Fruit fly (Drosophila melanogaster) whole organism, embryonic: Measurements from ENCODE around the gene CG16985.
A peak's percentile ranks its signal among the peaks of the same experiment; 100 is the strongest.

Experiments
- ATbp ChIP-seq: fragments of 200-800 bp; sonication (Bioruptor generic); optimal IDR thresholded peaks from 2 replicates; lab custom pipeline; 2017; ENCODE audit warnings: missing biosample characterization, mild to moderate bottlenecking, missing genetic modification characterization, missing genetic modification reagents
- Adf1 ChIP-seq: fragments of 200-800 bp; sonication (Bioruptor generic); IDR thresholded peaks from 2 replicates; pipeline ENCODE4 v1.3.6; 2022; ENCODE audit warnings: missing biosample characterization, missing genetic modification characterization
- CG10565 ChIP-seq: fragments of 200-800 bp; sonication (Bioruptor generic); optimal IDR thresholded peaks from 3 replicates; lab custom pipeline; 2016; ENCODE audit warnings: missing biosample characterization, mild to moderate bottlenecking, missing genetic modification characterization
- CG10654 ChIP-seq: fragments of 200-800 bp; sonication (Bioruptor generic); optimal IDR thresholded peaks from 2 replicates; lab custom pipeline; 2016; ENCODE audit warnings: missing biosample characterization, missing genetic modification characterization
- CG12071 ChIP-seq: fragments of 200-800 bp; sonication (Bioruptor generic); optimal IDR thresholded peaks from 3 replicates; lab custom pipeline; 2018; ENCODE audit warnings: missing biosample characterization, mild to moderate bottlenecking, missing genetic modification characterization
- CG14441 ChIP-seq: fragments of 200-800 bp; sonication (Bioruptor generic); IDR thresholded peaks from 2 replicates; pipeline ENCODE4 v1.3.6; 2022; ENCODE audit warnings: missing biosample characterization, missing genetic modification characterization
- CG1602 ChIP-seq: fragments of 200-800 bp; sonication (Bioruptor generic); optimal IDR thresholded peaks from 3 replicates; lab custom pipeline; 2016; ENCODE audit warnings: missing biosample characterization, missing genetic modification characterization
- CG18599 ChIP-seq: fragments of 200-800 bp; sonication (Bioruptor generic); optimal IDR thresholded peaks from 3 replicates; lab custom pipeline; 2017; ENCODE audit warnings: missing biosample characterization, missing genetic modification characterization, mild to moderate bottlenecking, moderate library complexity, missing genetic modification reagents
- CG18764 ChIP-seq: fragments of 200-800 bp; sonication (Bioruptor generic); optimal IDR thresholded peaks from 3 replicates; lab custom pipeline; 2016; ENCODE audit warnings: missing biosample characterization, missing genetic modification characterization
- CG31441 ChIP-seq: fragments of 200-800 bp; sonication (Bioruptor generic); IDR thresholded peaks from 2 replicates; pipeline ENCODE4 v1.3.6; 2022; ENCODE audit warnings: missing biosample characterization, missing genetic modification characterization
- CG3407 ChIP-seq: fragments of 200-800 bp; sonication (Bioruptor generic); optimal IDR thresholded peaks from 2 replicates; lab custom pipeline; 2018; ENCODE audit warnings: missing biosample characterization, mild to moderate bottlenecking, missing genetic modification characterization
- CG34376 ChIP-seq: fragments of 200-800 bp; sonication (Bioruptor generic); optimal IDR thresholded peaks from 2 replicates; lab custom pipeline; 2018; ENCODE audit warnings: missing biosample characterization, mild to moderate bottlenecking, missing genetic modification characterization
- CG3847 ChIP-seq: fragments of 200-800 bp; sonication (Bioruptor generic); IDR thresholded peaks from 2 replicates; pipeline ENCODE4 v1.3.6; 2022; ENCODE audit warnings: missing biosample characterization, missing genetic modification characterization
- CG6813 ChIP-seq: fragments of 200-800 bp; sonication (Bioruptor generic); optimal IDR thresholded peaks from 2 replicates; lab custom pipeline; 2017; ENCODE audit warnings: missing biosample characterization, missing genetic modification characterization, mild to moderate bottlenecking, moderate library complexity, missing genetic modification reagents
- CG7372 ChIP-seq: fragments of 200-800 bp; sonication (Bioruptor generic); IDR thresholded peaks from 2 replicates; pipeline ENCODE4 v1.3.6; 2022; ENCODE audit warnings: missing biosample characterization, missing genetic modification characterization
- CG8281 ChIP-seq: fragments of 200-800 bp; sonication (Bioruptor generic); optimal IDR thresholded peaks from 2 replicates; lab custom pipeline; 2018; ENCODE audit warnings: missing biosample characterization, mild to moderate bottlenecking, missing genetic modification characterization, moderate library complexity
- Chrac-16 ChIP-seq: fragments of 200-800 bp; sonication (Bioruptor generic); optimal IDR thresholded peaks from 3 replicates; lab custom pipeline; 2016; ENCODE audit warnings: missing biosample characterization, missing genetic modification characterization
- Eip74EF ChIP-seq, 2 experiments: fragments of 200-800 bp in 1 of 2; fragments of >200 bp in 1 of 2; sonication (Bioruptor generic) in 1 of 2; optimal IDR thresholded peaks; 2 replicates each; lab custom pipeline; 2017 to 2019; ENCODE audit warnings: missing biosample characterization in 2 of 2, missing genetic modification characterization in 2 of 2, mild to moderate bottlenecking in 1 of 2, moderate library complexity in 1 of 2
- Fer1 ChIP-seq: fragments of 200-800 bp; sonication (Bioruptor generic); optimal IDR thresholded peaks from 2 replicates; lab custom pipeline; 2017; ENCODE audit warnings: missing biosample characterization, mild to moderate bottlenecking, missing genetic modification characterization
- Hsf ChIP-seq: fragments of 200-800 bp; sonication (Bioruptor generic); optimal IDR thresholded peaks from 3 replicates; lab custom pipeline; 2016; ENCODE audit warnings: missing biosample characterization, missing genetic modification characterization
- Med ChIP-seq: fragments of 200-800 bp; sonication (Bioruptor generic); peaks from one replicate; lab custom pipeline; 2016; ENCODE audit warnings: missing biosample characterization, missing genetic modification characterization, mild to moderate bottlenecking, inconsistent platforms, moderate library complexity
- Mrtf ChIP-seq: fragments of 200-800 bp; sonication (Bioruptor generic); IDR thresholded peaks from 3 replicates; pipeline ENCODE4 v1.3.6; 2022; ENCODE audit warnings: missing biosample characterization, missing genetic modification characterization
- Rfx ChIP-seq: fragments of 200-800 bp; sonication (Bioruptor generic); IDR thresholded peaks from 2 replicates; pipeline ENCODE4 v1.3.6; 2022; ENCODE audit warnings: missing biosample characterization, missing genetic modification characterization
- Side ChIP-seq: fragments of 200-800 bp; sonication (Bioruptor generic); optimal IDR thresholded peaks from 2 replicates; lab custom pipeline; 2016; ENCODE audit warnings: missing biosample characterization, missing genetic modification characterization
- Usf ChIP-seq: fragments of 200-800 bp; sonication (Bioruptor generic); optimal IDR thresholded peaks from 2 replicates; lab custom pipeline; 2017; ENCODE audit warnings: missing genotype, missing biosample characterization, missing genetic modification characterization
- Xbp1 ChIP-seq: fragments of 200-800 bp; sonication (Bioruptor generic); optimal IDR thresholded peaks from 3 replicates; lab custom pipeline; 2016; ENCODE audit warnings: missing biosample characterization, mild to moderate bottlenecking, missing genetic modification characterization
- ash1 ChIP-seq: fragments of 200-800 bp; sonication (Bioruptor generic); optimal IDR thresholded peaks from 2 replicates; lab custom pipeline; 2018; ENCODE audit warnings: missing biosample characterization, mild to moderate bottlenecking, missing genetic modification characterization
- bigmax ChIP-seq: fragments of 200-800 bp; sonication (Bioruptor generic); optimal IDR thresholded peaks from 2 replicates; lab custom pipeline; 2018; ENCODE audit warnings: missing biosample characterization, mild to moderate bottlenecking, missing genetic modification characterization
- chn ChIP-seq: fragments of 200-800 bp; sonication (Bioruptor generic); optimal IDR thresholded peaks from 2 replicates; lab custom pipeline; 2016; ENCODE audit warnings: missing biosample characterization, missing genetic modification characterization
- cwo ChIP-seq: fragments of 200-800 bp; sonication (Bioruptor generic); optimal IDR thresholded peaks from 3 replicates; lab custom pipeline; 2017; ENCODE audit warnings: missing biosample characterization, missing genetic modification characterization, mild to moderate bottlenecking, moderate library complexity, missing genetic modification reagents
- grn ChIP-seq: fragments of 200-800 bp; sonication (Bioruptor generic); optimal IDR thresholded peaks from 3 replicates; lab custom pipeline; 2017; ENCODE audit warnings: missing biosample characterization, missing genetic modification characterization
- lab ChIP-seq: fragments of 200-800 bp; sonication (Bioruptor generic); optimal IDR thresholded peaks from 3 replicates; lab custom pipeline; 2017; ENCODE audit warnings: missing biosample characterization, missing genetic modification characterization, mild to moderate bottlenecking, moderate library complexity, missing genetic modification reagents
- lola ChIP-seq, 3 experiments: fragments of >200 bp in 2 of 3; fragments of 200-800 bp in 1 of 3; sonication (Bioruptor generic) in 1 of 3; optimal IDR thresholded peaks; 2 replicates each; lab custom pipeline; 2017 to 2019; ENCODE audit warnings: missing biosample characterization in 3 of 3, missing genetic modification characterization in 3 of 3, mild to moderate bottlenecking in 1 of 3, moderate library complexity in 1 of 3
- mam ChIP-seq: fragments of 200-800 bp; sonication (Bioruptor generic); optimal IDR thresholded peaks from 3 replicates; lab custom pipeline; 2016; ENCODE audit warnings: missing biosample characterization, missing genetic modification characterization
- mirr ChIP-seq: fragments of 200-800 bp; sonication (Bioruptor generic); optimal IDR thresholded peaks from 3 replicates; lab custom pipeline; 2018; ENCODE audit warnings: missing biosample characterization, mild to moderate bottlenecking, missing genetic modification characterization
- oc ChIP-seq: fragments of 200-800 bp; sonication (Bioruptor generic); optimal IDR thresholded peaks from 2 replicates; lab custom pipeline; 2018; ENCODE audit warnings: missing biosample characterization, mild to moderate bottlenecking, missing genetic modification characterization, moderate library complexity
- odd ChIP-seq: fragments of 200-800 bp; sonication (Bioruptor generic); optimal IDR thresholded peaks from 2 replicates; lab custom pipeline; 2017; ENCODE audit warnings: missing biosample characterization, mild to moderate bottlenecking, missing genetic modification characterization
- org-1 ChIP-seq: fragments of 200-800 bp; sonication (Bioruptor generic); optimal IDR thresholded peaks from 2 replicates; lab custom pipeline; 2017; ENCODE audit warnings: missing biosample characterization, missing genetic modification characterization
- run ChIP-seq: fragments of 200-800 bp; sonication (Bioruptor generic); optimal IDR thresholded peaks from 3 replicates; lab custom pipeline; 2018; ENCODE audit warnings: missing biosample characterization, mild to moderate bottlenecking, missing genetic modification characterization
- sd ChIP-seq: fragments of 200-800 bp; sonication (Bioruptor generic); optimal IDR thresholded peaks from 3 replicates; lab custom pipeline; 2018; ENCODE audit warnings: missing biosample characterization, mild to moderate bottlenecking, missing genetic modification characterization, moderate library complexity
- sisA ChIP-seq: fragments of 200-800 bp; sonication (Bioruptor generic); IDR thresholded peaks from 2 replicates; pipeline ENCODE4 v1.3.6; 2022; ENCODE audit warnings: missing biosample characterization, missing genetic modification characterization
- slp2 ChIP-seq: fragments of 200-800 bp; sonication (Bioruptor generic); optimal IDR thresholded peaks from 2 replicates; lab custom pipeline; 2016; ENCODE audit warnings: missing biosample characterization, missing genetic modification characterization
- so ChIP-seq: fragments of 200-800 bp; sonication (Bioruptor generic); IDR thresholded peaks from 3 replicates; pipeline ENCODE4 v1.3.6; 2022; ENCODE audit warnings: missing biosample characterization, missing genetic modification characterization
- sug ChIP-seq: fragments of 200-800 bp; optimal IDR thresholded peaks from 2 replicates; lab custom pipeline; 2019; ENCODE audit warnings: missing biosample characterization, mild to moderate bottlenecking, missing genetic modification characterization, moderate library complexity
- tap ChIP-seq: fragments of 200-800 bp; optimal IDR thresholded peaks from 3 replicates; lab custom pipeline; 2019; ENCODE audit warnings: missing biosample characterization, mild to moderate bottlenecking, missing genetic modification characterization, moderate library complexity
- tin ChIP-seq: fragments of 200-800 bp; sonication (Bioruptor generic); optimal IDR thresholded peaks from 3 replicates; lab custom pipeline; 2016; ENCODE audit warnings: missing biosample characterization, missing genetic modification characterization
- tna ChIP-seq: fragments of 200-800 bp; sonication (Bioruptor generic); IDR thresholded peaks from 2 replicates; pipeline ENCODE4 v1.3.6; 2022; ENCODE audit warnings: missing biosample characterization, missing genetic modification characterization; ENCODE audit not compliant: partially characterized antibody
- trh ChIP-seq: fragments of 200-800 bp; sonication (Bioruptor generic); optimal IDR thresholded peaks from 2 replicates; lab custom pipeline; 2016; ENCODE audit warnings: missing biosample characterization, missing genetic modification characterization
- z ChIP-seq: fragments of 200-800 bp; sonication (Bioruptor generic); IDR thresholded peaks from 3 replicates; pipeline ENCODE4 v1.3.6; 2022; ENCODE audit warnings: missing biosample characterization, missing genetic modification characterization

CG16985 gene

dm6 chr3L:2647523-2648378 lies 48.7 kb downstream of the CG16985 start, which contains the start of gene CG1246 (continued):
- no peak for TF ChIP-seq Hsf (GFP tag; lab: Kevin White, UChicago)
- no peak for TF ChIP-seq org-1 (GFP tag; lab: Kevin White, UChicago)
- no peak for TF ChIP-seq run (tag; lab: Kevin White, UChicago)
- 0 out of 3 replicates have a peak, but pooled peaks have one; percentile 17 for TF ChIP-seq z (GFP tag; lab: Robert Waterston, UW)
- no peak for TF ChIP-seq trh (GFP tag; lab: Kevin White, UChicago)
- no peak for TF ChIP-seq Chrac-16 (GFP tag; lab: Kevin White, UChicago)
- TF ChIP-seq Adf1 (GFP tag; lab: Robert Waterston, UW): no peak
- peak; percentile 11 for TF ChIP-seq odd (GFP tag; lab: Kevin White, UChicago)
- TF ChIP-seq CG3847 (GFP tag; lab: Robert Waterston, UW): no peak
- TF ChIP-seq sisA (GFP tag; lab: Robert Waterston, UW): no peak
- no peak for TF ChIP-seq CG8281 (tag; lab: Kevin White, UChicago)
- TF ChIP-seq tna (GFP tag; lab: Robert Waterston, UW): no peak
- peak; percentile 61 for TF ChIP-seq sd
- TF ChIP-seq tap: no peak
- TF ChIP-seq ash1 (GFP tag; lab: Kevin White, UChicago): no peak
- TF ChIP-seq chn (GFP tag; lab: Kevin White, UChicago): no peak
- peak; percentile 6 for TF ChIP-seq CG12071
- no peak for TF ChIP-seq tin
- TF ChIP-seq mam (GFP tag; lab: Kevin White, UChicago): no peak
- TF ChIP-seq ATbp (GFP tag; lab: Kevin White, UChicago): peak; percentile 51
- no peak for TF ChIP-seq CG3407 (GFP tag; lab: Kevin White, UChicago)
- no peak for TF ChIP-seq Side (GFP tag; lab: Kevin White, UChicago)
- TF ChIP-seq Usf: no peak
- peak; percentile 66 for TF ChIP-seq grn
- no peak for TF ChIP-seq CG31441 (GFP tag; lab: Robert Waterston, UW)
- no peak for TF ChIP-seq oc (tag; lab: Kevin White, UChicago)
- TF ChIP-seq slp2 (GFP tag; lab: Kevin White, UChicago): no peak
- no peak for TF ChIP-seq CG18764 (GFP tag; lab: Kevin White, UChicago)
- TF ChIP-seq CG10565: no peak
- peak; percentile 13 for TF ChIP-seq cwo (GFP tag; lab: Kevin White, UChicago)
- peak; percentile 44 for TF ChIP-seq CG18599
- TF ChIP-seq CG7372 (GFP tag; lab: Robert Waterston, UW): 0 out of 2 replicates have a peak, but pooled peaks have one; percentile 30
- no peak for TF ChIP-seq bigmax (GFP tag; lab: Kevin White, UChicago)
- TF ChIP-seq lola (GFP tag; optimal IDR thresholded peaks at IDR 0.05; lab: Kevin White, UChicago): no peak
- TF ChIP-seq CG10654 (GFP tag; lab: Kevin White, UChicago): no peak
- peak; percentile 46; the same call in 1 of the 3 replicates for TF ChIP-seq so (GFP tag; lab: Robert Waterston, UW)
- TF ChIP-seq Rfx: no peak
- peak; percentile 70 for TF ChIP-seq Fer1 (GFP tag; lab: Kevin White, UChicago)
- TF ChIP-seq Eip74EF (GFP tag; optimal IDR thresholded peaks at IDR 0.05; lab: Kevin White, UChicago): peak in 1 of 2 experiments; percentile 9
- TF ChIP-seq CG6813 (GFP tag; lab: Kevin White, UChicago): peak; percentile 41
- no peak for TF ChIP-seq Xbp1 (GFP tag; lab: Kevin White, UChicago)
- TF ChIP-seq CG14441: peak; percentile 39; the same call in 1 of the 2 replicates
- no peak for TF ChIP-seq CG1602 (GFP tag; lab: Kevin White, UChicago)
- TF ChIP-seq mirr: peak; percentile 94
- TF ChIP-seq lab (GFP tag; lab: Kevin White, UChicago): peak; percentile 60
- peak; percentile 91 for TF ChIP-seq CG34376 (GFP tag; lab: Kevin White, UChicago)
- peak; percentile 34 for TF ChIP-seq Med
- peak; percentile 77 for TF ChIP-seq sug (tag; lab: Kevin White, UChicago)
- TF ChIP-seq Mrtf: no peak
